Fruit fly (Drosophila melanogaster) S2 (cell line): ENCODE results near the gene CG6067.
"Not testable (repeated sequence)": the region's sequence is repeated elsewhere in the genome, so short reads cannot be mapped to it uniquely, and the experiment has no call there.

ENCODE experiments used
- CG8478 ChIP-seq: fragments of >200 bp; optimal IDR thresholded peaks from 2 replicates; lab custom pipeline; 2018
- CTCF ChIP-seq, 2 experiments: fragments of >200 bp; optimal IDR thresholded peaks; 2 replicates each; lab custom pipeline; 2018

DNA sequence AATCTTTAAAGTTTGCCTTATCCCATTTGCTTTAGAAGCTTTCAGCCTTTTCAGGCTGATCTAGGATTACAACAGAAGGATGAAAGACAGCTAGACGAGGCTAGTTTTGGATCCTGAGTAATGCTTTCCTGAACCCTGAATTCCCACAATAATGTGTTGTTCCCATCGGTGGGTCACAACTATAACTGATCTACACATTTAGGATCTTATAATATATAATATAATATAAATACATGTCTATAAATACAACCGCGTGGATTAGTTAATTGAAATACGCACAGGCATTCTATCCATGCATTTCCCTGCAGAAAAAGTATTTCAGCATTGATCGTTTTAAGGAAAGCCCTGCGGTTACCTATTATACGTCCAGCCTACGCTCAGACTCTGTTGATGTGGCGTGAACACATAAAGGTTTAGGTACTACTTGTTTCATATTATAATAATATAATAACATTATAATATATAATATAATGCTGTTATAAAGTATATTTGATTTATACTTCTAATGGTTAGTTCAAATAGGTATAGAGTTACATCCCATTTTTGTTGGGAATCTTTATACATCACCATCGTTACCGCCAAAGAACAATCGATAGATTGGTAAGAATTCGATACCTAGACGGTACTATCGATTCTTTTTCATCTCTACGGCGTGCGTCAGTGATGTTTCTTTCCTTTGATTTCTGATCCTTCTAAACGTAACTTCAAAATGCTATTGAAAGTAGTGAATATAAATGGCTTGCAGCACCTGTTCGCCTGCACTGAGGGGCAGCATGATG is 10.2 kb upstream of the CG6067 start, which contains the start of gene CG32756:
- TF ChIP-seq CG8478; CTCF (optimal IDR thresholded peaks at IDR 0.05; lab: Kevin White, UChicago): not testable (repeated sequence)
